Fruit fly (Drosophila melanogaster) whole organism, embryonic: ENCODE results near the gene CG8176.
A peak's percentile ranks its signal among the peaks of the same experiment; 100 is the strongest.

ENCODE experiments used
- Atf-2 ChIP-seq: fragments of 200-800 bp; sonication (Bioruptor generic); optimal IDR thresholded peaks from 2 replicates; lab custom pipeline; 2016; ENCODE audit warnings: missing biosample characterization, missing genetic modification characterization
- Awh ChIP-seq: fragments of 200-800 bp; sonication (Bioruptor generic); IDR thresholded peaks from 2 replicates; pipeline ENCODE4, ENCODE4 v1.3.6; 2022; ENCODE audit warnings: missing biosample characterization, missing genetic modification characterization
- Bteb2 ChIP-seq: fragments of 200-800 bp; sonication (Bioruptor generic); optimal IDR thresholded peaks from 2 replicates; lab custom pipeline; 2016; ENCODE audit warnings: missing biosample characterization, missing genetic modification characterization
- C15 ChIP-seq: fragments of 200-800 bp; sonication (Bioruptor generic); IDR thresholded peaks from 3 replicates; pipeline ENCODE4 v1.3.6; 2022; ENCODE audit warnings: missing biosample characterization, missing genetic modification characterization
- CG10209 ChIP-seq: fragments of 200-800 bp; sonication (Bioruptor generic); optimal IDR thresholded peaks from 3 replicates; lab custom pipeline; 2017; ENCODE audit warnings: missing biosample characterization, mild to moderate bottlenecking, missing genetic modification characterization, missing genetic modification reagents
- CG10462 ChIP-seq: fragments of 200-800 bp; sonication (Bioruptor generic); optimal IDR thresholded peaks from 2 replicates; lab custom pipeline; 2016; ENCODE audit warnings: missing biosample characterization, missing genetic modification characterization
- CG11456 ChIP-seq: fragments of 200-800 bp; sonication (Bioruptor generic); IDR thresholded peaks from 3 replicates; pipeline ENCODE4 v1.3.6; 2022; ENCODE audit warnings: missing biosample characterization, missing genetic modification characterization
- CG12942 ChIP-seq: fragments of 200-800 bp; sonication (Bioruptor generic); optimal IDR thresholded peaks from 3 replicates; lab custom pipeline; 2016; ENCODE audit warnings: missing biosample characterization, missing genetic modification characterization
- CG13894 ChIP-seq: fragments of 200-800 bp; sonication (Bioruptor generic); optimal IDR thresholded peaks from 3 replicates; lab custom pipeline; 2018; ENCODE audit warnings: missing biosample characterization, mild to moderate bottlenecking, missing genetic modification characterization, moderate library complexity
- CG14667 ChIP-seq: fragments of 200-800 bp; sonication (Bioruptor generic); IDR thresholded peaks from 2 replicates; pipeline ENCODE4 v1.3.6; 2022; ENCODE audit warnings: missing biosample characterization, missing genetic modification characterization
- CG14710 ChIP-seq: fragments of 200-800 bp; sonication (Bioruptor generic); optimal IDR thresholded peaks from 3 replicates; lab custom pipeline; 2019; ENCODE audit warnings: missing biosample characterization, mild to moderate bottlenecking, missing genetic modification characterization, moderate library complexity
- CG16779 ChIP-seq: fragments of 200-800 bp; sonication (Bioruptor generic); IDR thresholded peaks from 2 replicates; pipeline ENCODE4 v1.3.6; 2022; ENCODE audit warnings: missing biosample characterization, missing genetic modification characterization
- CG17361 ChIP-seq: fragments of 200-800 bp; sonication (Bioruptor generic); IDR thresholded peaks from 3 replicates; pipeline ENCODE4 v1.3.6; 2022; ENCODE audit warnings: missing biosample characterization, missing genetic modification characterization
- CG17829 ChIP-seq: fragments of 200-800 bp; optimal IDR thresholded peaks from 2 replicates; lab custom pipeline; 2019; ENCODE audit warnings: missing biosample characterization, mild to moderate bottlenecking, missing genetic modification characterization, moderate library complexity
- CG18599 ChIP-seq: fragments of 200-800 bp; sonication (Bioruptor generic); optimal IDR thresholded peaks from 3 replicates; lab custom pipeline; 2017; ENCODE audit warnings: missing biosample characterization, missing genetic modification characterization, mild to moderate bottlenecking, moderate library complexity, missing genetic modification reagents
- CG2199 ChIP-seq: fragments of 200-800 bp; sonication (Bioruptor generic); IDR thresholded peaks from 3 replicates; pipeline ENCODE4 v1.3.6; 2022; ENCODE audit warnings: missing biosample characterization, missing genetic modification characterization
- CG2712 ChIP-seq: fragments of 200-800 bp; optimal IDR thresholded peaks from 3 replicates; lab custom pipeline; 2019; ENCODE audit warnings: missing biosample characterization, mild to moderate bottlenecking, missing genetic modification characterization, moderate library complexity
- CG30020 ChIP-seq: fragments of 200-800 bp; optimal IDR thresholded peaks from 2 replicates; lab custom pipeline; 2019; ENCODE audit warnings: missing biosample characterization, mild to moderate bottlenecking, missing genetic modification characterization, moderate library complexity
- CG31224 ChIP-seq: fragments of 200-800 bp; sonication (Bioruptor generic); IDR thresholded peaks from 2 replicates; pipeline ENCODE4 v1.3.6; 2022; ENCODE audit warnings: missing biosample characterization, missing genetic modification characterization
- CG32772 ChIP-seq: fragments of 200-800 bp; sonication (Bioruptor generic); IDR thresholded peaks from 2 replicates; pipeline ENCODE4 v1.3.6; 2022; ENCODE audit warnings: missing biosample characterization, missing genetic modification characterization
- CG3281 ChIP-seq: fragments of 200-800 bp; sonication (Bioruptor generic); optimal IDR thresholded peaks from 3 replicates; lab custom pipeline; 2017; ENCODE audit warnings: missing biosample characterization, mild to moderate bottlenecking, missing genetic modification characterization
- CG6272 ChIP-seq: fragments of 200-800 bp; sonication (Bioruptor generic); IDR thresholded peaks from 2 replicates; pipeline ENCODE4 v1.3.6; 2022; ENCODE audit warnings: missing biosample characterization, missing genetic modification characterization
- CG7271 ChIP-seq: fragments of 200-800 bp; sonication (Bioruptor generic); optimal IDR thresholded peaks from 2 replicates; lab custom pipeline; 2018; ENCODE audit warnings: missing biosample characterization, mild to moderate bottlenecking, missing genetic modification characterization, moderate library complexity
- CG7357 ChIP-seq: fragments of 200-800 bp; sonication (Bioruptor generic); IDR thresholded peaks from 3 replicates; pipeline ENCODE4 v1.3.6; 2022; ENCODE audit warnings: missing biosample characterization, missing genetic modification characterization
- CG8359 ChIP-seq: fragments of 200-800 bp; sonication (Bioruptor generic); optimal IDR thresholded peaks from 2 replicates; lab custom pipeline; 2017; ENCODE audit warnings: missing biosample characterization, mild to moderate bottlenecking, missing genetic modification characterization, borderline replicate concordance
- CG8478 ChIP-seq: fragments of >200 bp; optimal IDR thresholded peaks from 2 replicates; lab custom pipeline; 2018
- CG9609 ChIP-seq: fragments of 200-800 bp; sonication (Bioruptor generic); optimal IDR thresholded peaks from 3 replicates; lab custom pipeline; 2016; ENCODE audit warnings: missing biosample characterization, missing genetic modification characterization
- HHEX ChIP-seq: fragments of 200-800 bp; sonication (Bioruptor generic); optimal IDR thresholded peaks from 3 replicates; lab custom pipeline; 2017; ENCODE audit warnings: missing biosample characterization, mild to moderate bottlenecking, missing genetic modification characterization, missing genetic modification reagents
- HmgZ ChIP-seq: fragments of 200-800 bp; sonication (Bioruptor generic); optimal IDR thresholded peaks from 2 replicates; lab custom pipeline; 2018; ENCODE audit warnings: missing biosample characterization, mild to moderate bottlenecking, missing genetic modification characterization
- Hr78 ChIP-seq, 2 experiments: fragments of 200-800 bp in 1 of 2; fragments of >200 bp in 1 of 2; sonication (Bioruptor generic) in 1 of 2; optimal IDR thresholded peaks; 2 replicates each; lab custom pipeline; 2017 to 2019; ENCODE audit warnings: missing biosample characterization in 2 of 2, missing genetic modification characterization in 2 of 2, mild to moderate bottlenecking in 1 of 2, moderate library complexity in 1 of 2
- MTF-1 ChIP-seq: fragments of 200-800 bp; sonication (Bioruptor generic); optimal IDR thresholded peaks from 2 replicates; lab custom pipeline; 2018; ENCODE audit warnings: missing biosample characterization, mild to moderate bottlenecking, missing genetic modification characterization, borderline replicate concordance
- Six4 ChIP-seq: fragments of 200-800 bp; sonication (Bioruptor generic); optimal IDR thresholded peaks from 2 replicates; lab custom pipeline; 2016; ENCODE audit warnings: missing biosample characterization, missing genetic modification characterization
- Vsx1 ChIP-seq: fragments of 200-800 bp; sonication (Bioruptor generic); optimal IDR thresholded peaks from 2 replicates; lab custom pipeline; 2017; ENCODE audit warnings: missing biosample characterization, mild to moderate bottlenecking, missing genetic modification characterization, missing genetic modification reagents
- aop ChIP-seq: fragments of 200-800 bp; sonication (Bioruptor generic); IDR thresholded peaks from 2 replicates; pipeline ENCODE4 v1.3.6; 2022; ENCODE audit warnings: missing biosample characterization, missing genetic modification characterization
- croc ChIP-seq: fragments of 200-800 bp; sonication (Bioruptor generic); conservative IDR thresholded peaks from 3 replicates; pipeline ENCODE4 v1.3.6; 2022; ENCODE audit warnings: missing biosample characterization, missing genetic modification characterization
- crp ChIP-seq, 2 experiments: fragments of 200-800 bp; sonication (Bioruptor generic); optimal IDR thresholded peaks; 2 replicates in 1 of 2; 3 replicates in 1 of 2; lab custom pipeline; 2017; ENCODE audit warnings: missing biosample characterization in 2 of 2, missing genetic modification characterization in 2 of 2, mild to moderate bottlenecking in 1 of 2, moderate library complexity in 1 of 2
- fu2 ChIP-seq: fragments of 200-800 bp; sonication (Bioruptor generic); optimal IDR thresholded peaks from 2 replicates; lab custom pipeline; 2016; ENCODE audit warnings: missing biosample characterization, missing genetic modification characterization
- gce ChIP-seq: fragments of 200-800 bp; sonication (Bioruptor generic); IDR thresholded peaks from 3 replicates; pipeline ENCODE4 v1.3.6; 2022; ENCODE audit warnings: missing biosample characterization, missing genetic modification characterization
- gsb-n ChIP-seq: fragments of 200-800 bp; sonication (Bioruptor generic); optimal IDR thresholded peaks from 3 replicates; lab custom pipeline; 2018; ENCODE audit warnings: missing biosample characterization, mild to moderate bottlenecking, missing genetic modification characterization
- kah ChIP-seq: fragments of 200-800 bp; sonication (Bioruptor generic); optimal IDR thresholded peaks from 2 replicates; lab custom pipeline; 2018; ENCODE audit warnings: missing biosample characterization, mild to moderate bottlenecking, missing genetic modification characterization
- mirr ChIP-seq: fragments of 200-800 bp; sonication (Bioruptor generic); optimal IDR thresholded peaks from 3 replicates; lab custom pipeline; 2018; ENCODE audit warnings: missing biosample characterization, mild to moderate bottlenecking, missing genetic modification characterization
- pan ChIP-seq, 4 experiments: fragments of >200 bp in 3 of 4; fragments of 200-800 bp in 1 of 4; sonication (Bioruptor generic) in 1 of 4; optimal IDR thresholded peaks in 3 of 4; IDR thresholded peaks in 1 of 4; 2 replicates each; pipeline versions ENCODE4 v1.3.6 to Lab custom; 2017 to 2022; ENCODE audit warnings: missing biosample characterization in 2 of 4, missing genetic modification characterization in 2 of 4, mixed read lengths in 1 of 4
- pita ChIP-seq: fragments of 200-800 bp; sonication (Bioruptor generic); optimal IDR thresholded peaks from 2 replicates; lab custom pipeline; 2017; ENCODE audit warnings: missing biosample characterization, mild to moderate bottlenecking, missing genetic modification characterization
- pum ChIP-seq: fragments of 200-800 bp; sonication (Bioruptor generic); optimal IDR thresholded peaks from 2 replicates; lab custom pipeline; 2016; ENCODE audit warnings: missing biosample characterization, missing genetic modification characterization
- salm ChIP-seq: fragments of 200-800 bp; sonication (Bioruptor generic); optimal IDR thresholded peaks from 2 replicates; lab custom pipeline; 2018; ENCODE audit warnings: missing biosample characterization, mild to moderate bottlenecking, missing genetic modification characterization
- sna ChIP-seq: fragments of 200-800 bp; sonication (Bioruptor generic); IDR thresholded peaks from 2 replicates; pipeline ENCODE4 v1.3.6; 2022; ENCODE audit warnings: missing biosample characterization, missing genetic modification characterization; ENCODE audit not compliant: partially characterized antibody
- ttk ChIP-seq: fragments of 200-800 bp; sonication (Bioruptor generic); IDR thresholded peaks from 2 replicates; pipeline ENCODE4 v2.1.2; 2022; ENCODE audit warnings: missing biosample characterization, missing genetic modification characterization
- tup ChIP-seq: fragments of 200-800 bp; sonication (Bioruptor generic); optimal IDR thresholded peaks from 2 replicates; lab custom pipeline; 2016; ENCODE audit warnings: missing biosample characterization, mild to moderate bottlenecking, missing genetic modification characterization, moderate library complexity
- zen2 ChIP-seq: fragments of 200-800 bp; sonication (Bioruptor generic); IDR thresholded peaks from 3 replicates; pipeline ENCODE4 v1.3.6; 2022; ENCODE audit warnings: missing biosample characterization, missing genetic modification characterization; ENCODE audit not compliant: partially characterized antibody
- zf30C ChIP-seq: fragments of 200-800 bp; sonication (Bioruptor generic); optimal IDR thresholded peaks from 3 replicates; lab custom pipeline; 2018; ENCODE audit warnings: missing biosample characterization, mild to moderate bottlenecking, missing genetic modification characterization

The CG8176 gene

DNA sequence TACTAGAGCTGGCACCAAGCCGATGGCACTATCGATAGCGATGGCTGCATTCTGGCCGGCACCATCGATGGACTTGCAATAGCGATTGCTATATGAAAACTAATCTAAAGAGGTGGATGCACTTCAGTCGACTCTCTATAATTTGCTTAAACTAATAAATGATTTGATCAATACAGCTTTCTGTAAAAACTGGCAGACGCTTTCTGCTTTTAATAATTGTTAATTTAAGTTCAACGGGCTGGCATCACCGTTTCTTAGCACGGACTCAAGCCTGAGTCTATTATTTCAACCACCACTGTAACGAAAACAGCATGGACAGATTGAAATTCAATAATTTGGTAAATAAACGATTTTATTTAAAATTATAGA lies 2.8 kb upstream of the CG8176 start, which contains the start of the genes Ras85D and Rlb1 (continued):
- peak; percentile 86 for TF ChIP-seq HmgZ (tag; lab: Kevin White, UChicago)
- no peak for TF ChIP-seq CG32772 (GFP tag; lab: Robert Waterston, UW)
- TF ChIP-seq C15 (GFP tag; lab: Robert Waterston, UW) = no peak
- TF ChIP-seq ttk (GFP tag; lab: Robert Waterston, UW) = no peak
- peak; percentile 62 for TF ChIP-seq CG3281 (GFP tag; lab: Kevin White, UChicago)
- peak; percentile 83 for TF ChIP-seq CG9609 (GFP tag; lab: Kevin White, UChicago)
- TF ChIP-seq CG11456 (GFP tag; lab: Robert Waterston, UW) = no peak
- TF ChIP-seq salm (tag; lab: Kevin White, UChicago) = no peak
- no peak for TF ChIP-seq CG18599
- TF ChIP-seq pita = peak; percentile 63
- no peak for TF ChIP-seq CG8359 (GFP tag; lab: Kevin White, UChicago)
- TF ChIP-seq CG17829 = peak; percentile 73
- peak; percentile 71 for TF ChIP-seq CG2712 (tag; lab: Kevin White, UChicago)
- TF ChIP-seq gsb-n (tag; lab: Kevin White, UChicago) = no peak
- TF ChIP-seq CG16779 (GFP tag; lab: Robert Waterston, UW) = no peak
- peak; percentile 48 for TF ChIP-seq Six4 (GFP tag; lab: Kevin White, UChicago)
- TF ChIP-seq zf30C (GFP tag; lab: Kevin White, UChicago) = no peak
- peak; percentile 52 for TF ChIP-seq CG7271
- no peak for TF ChIP-seq Hr78 (GFP tag; optimal IDR thresholded peaks at IDR 0.05; lab: Kevin White, UChicago)
- TF ChIP-seq CG14710 (tag; lab: Kevin White, UChicago) = peak; percentile 77
- peak; percentile 67 for TF ChIP-seq CG12942
- peak; percentile 47 for TF ChIP-seq CG10462 (GFP tag; lab: Kevin White, UChicago)
- no peak for TF ChIP-seq aop (GFP tag; lab: Robert Waterston, UW)
- no peak for TF ChIP-seq sna (GFP tag; lab: Robert Waterston, UW)
- no peak for TF ChIP-seq pan (optimal IDR thresholded peaks at IDR 0.05; lab: Kevin White, UChicago)
- no peak for TF ChIP-seq pan (GFP tag; optimal IDR thresholded peaks at IDR 0.05 in 1 of 2, IDR thresholded peaks at IDR 0.05 in 1 of 2)
- TF ChIP-seq pum = peak; percentile 77
- 0 out of 3 replicates have a peak, but pooled peaks have one; percentile 26 for TF ChIP-seq CG7357 (GFP tag; lab: Robert Waterston, UW)
- TF ChIP-seq CG14667 = no peak
- TF ChIP-seq kah (GFP tag; lab: Kevin White, UChicago) = no peak
- peak; percentile 37 for TF ChIP-seq CG10209
- TF ChIP-seq CG30020 = peak; percentile 62
- peak; percentile 16 for TF ChIP-seq tup
- TF ChIP-seq CG17361 (GFP tag; lab: Robert Waterston, UW) = no peak
- TF ChIP-seq CG6272 (GFP tag; lab: Robert Waterston, UW) = peak; percentile 78
- peak in 1 of 2 experiments; percentile 55 for TF ChIP-seq crp (GFP tag; optimal IDR thresholded peaks at IDR 0.05; lab: Kevin White, UChicago)
- no peak for TF ChIP-seq CG8478 (lab: Kevin White, UChicago)
- TF ChIP-seq CG31224 (GFP tag; lab: Robert Waterston, UW) = no peak
- peak; percentile 77 for TF ChIP-seq fu2 (GFP tag; lab: Kevin White, UChicago)
- TF ChIP-seq MTF-1 (GFP tag; lab: Kevin White, UChicago) = no peak
- peak; percentile 81 for TF ChIP-seq CG13894
- no peak for TF ChIP-seq zen2
- TF ChIP-seq mirr (GFP tag; lab: Kevin White, UChicago) = peak; percentile 69
- TF ChIP-seq croc (GFP tag; lab: Robert Waterston, UW) = peak; percentile 41; the same call in 2 of the 3 replicates
- TF ChIP-seq gce (GFP tag; lab: Robert Waterston, UW) = no peak
- TF ChIP-seq Bteb2 = peak; percentile 69
- no peak for TF ChIP-seq CG2199
- TF ChIP-seq Awh = no peak
- TF ChIP-seq Vsx1 (GFP tag; lab: Kevin White, UChicago) = no peak
- TF ChIP-seq HHEX (GFP tag; lab: Kevin White, UChicago) = peak; percentile 60
- TF ChIP-seq Atf-2 (GFP tag; lab: Kevin White, UChicago) = peak; percentile 74
